Worm (Caenorhabditis elegans) whole organism, L2 larva: ENCODE measurements around the gene acr-10.
A peak's percentile ranks its signal among the peaks of the same experiment; 100 is the strongest.

ENCODE experiments used
- C34F6.9 ChIP-seq: fragments of 150-350 bp; optimal IDR thresholded peaks from 2 replicates; lab custom pipeline; 2014; ENCODE audit warnings: missing biosample characterization, missing genetic modification characterization
- F13H6.1 ChIP-seq: sonication (generic microtip); optimal IDR thresholded peaks from 2 replicates; lab custom pipeline; 2016; ENCODE audit warnings: missing genetic modification characterization, missing compliant biosample characterization
- R02D3.7 ChIP-seq: fragments of 150-350 bp; optimal IDR thresholded peaks from 2 replicates; lab custom pipeline; 2014; ENCODE audit warnings: missing biosample characterization, missing genetic modification characterization
- Y55F3AM.14 ChIP-seq: fragments of 200-800 bp; sonication (Bioruptor generic); optimal IDR thresholded peaks from 2 replicates; lab custom pipeline; 2018; ENCODE audit warnings: mild to moderate bottlenecking, missing genetic modification characterization, missing compliant biosample characterization
- ZK546.5 ChIP-seq: sonication (generic microtip); optimal IDR thresholded peaks from 2 replicates; lab custom pipeline; 2017; ENCODE audit warnings: missing biosample characterization, missing genetic modification characterization
- ama-1 ChIP-seq: fragments of 150-350 bp; optimal IDR thresholded peaks from 2 replicates; lab custom pipeline; 2018; ENCODE audit warnings: inconsistent platforms
- blmp-1 ChIP-seq: sonication (generic microtip); optimal IDR thresholded peaks from 2 replicates; lab custom pipeline; 2017; ENCODE audit warnings: missing genetic modification characterization, mild to moderate bottlenecking, missing compliant biosample characterization, antibody characterized with exemption, moderate library complexity; ENCODE audit not compliant: insufficient read depth
- ceh-16 ChIP-seq: fragments of 150-350 bp; optimal IDR thresholded peaks from 2 replicates; lab custom pipeline; 2014; ENCODE audit warnings: missing biosample characterization, missing genetic modification characterization
- ceh-82 ChIP-seq: fragments of 150-350 bp; optimal IDR thresholded peaks from 2 replicates; lab custom pipeline; 2014; ENCODE audit warnings: missing biosample characterization, missing genetic modification characterization
- crh-2 ChIP-seq: sonication (generic microtip); optimal IDR thresholded peaks from 2 replicates; lab custom pipeline; 2017; ENCODE audit warnings: missing biosample characterization, missing genetic modification characterization
- egl-27 ChIP-seq: sonication (generic microtip); optimal IDR thresholded peaks from 3 replicates; lab custom pipeline; 2017; ENCODE audit warnings: missing biosample characterization, missing genetic modification reagents, missing genetic modification characterization
- elt-3 ChIP-seq: sonication (generic microtip); optimal IDR thresholded peaks from 2 replicates; lab custom pipeline; 2017; ENCODE audit warnings: missing biosample characterization, missing genetic modification characterization
- fos-1 ChIP-seq: fragments of 150-350 bp; optimal IDR thresholded peaks from 2 replicates; lab custom pipeline; 2014; ENCODE audit warnings: missing biosample characterization, missing genetic modification characterization
- lin-11 ChIP-seq: fragments of 150-350 bp; sonication (generic microtip); optimal IDR thresholded peaks from 2 replicates; lab custom pipeline; 2014; ENCODE audit warnings: missing biosample characterization, missing genetic modification characterization, inconsistent platforms, mixed read lengths
- lin-13 ChIP-seq: fragments of 150-350 bp; optimal IDR thresholded peaks from 2 replicates; lab custom pipeline; 2014; ENCODE audit warnings: missing biosample characterization, missing genetic modification reagents, missing genetic modification characterization
- lin-39 ChIP-seq: fragments of 150-350 bp; optimal IDR thresholded peaks from 2 replicates; lab custom pipeline; 2014; ENCODE audit warnings: missing biosample characterization, missing genetic modification reagents, missing genetic modification characterization
- lsy-2 ChIP-seq, 2 experiments: fragments of 150-350 bp in 1 of 2; sonication (generic microtip) in 1 of 2; optimal IDR thresholded peaks; 2 replicates each; lab custom pipeline; 2014 to 2017; ENCODE audit warnings: missing biosample characterization in 2 of 2, missing genetic modification characterization in 2 of 2
- mab-5 ChIP-seq: fragments of 150-350 bp; optimal IDR thresholded peaks from 2 replicates; lab custom pipeline; 2014; ENCODE audit warnings: missing biosample characterization, missing genetic modification characterization
- mbf-1 ChIP-seq: sonication (generic microtip); optimal IDR thresholded peaks from 2 replicates; lab custom pipeline; 2017; ENCODE audit warnings: missing biosample characterization, missing genetic modification characterization
- mdl-1 ChIP-seq, 2 experiments: fragments of 150-350 bp in 1 of 2; sonication (generic microtip) in 1 of 2; optimal IDR thresholded peaks; 2 replicates each; lab custom pipeline; 2017; ENCODE audit warnings: missing biosample characterization in 2 of 2, missing genetic modification characterization in 2 of 2
- nhr-11 ChIP-seq: fragments of 150-350 bp; optimal IDR thresholded peaks from 2 replicates; lab custom pipeline; 2014; ENCODE audit warnings: missing biosample characterization, missing genetic modification characterization
- nhr-129 ChIP-seq: fragments of 150-350 bp; optimal IDR thresholded peaks from 2 replicates; lab custom pipeline; 2014; ENCODE audit warnings: missing biosample characterization, missing genetic modification characterization
- nhr-23 ChIP-seq: fragments of 150-350 bp; optimal IDR thresholded peaks from 2 replicates; lab custom pipeline; 2014; ENCODE audit warnings: missing biosample characterization, missing genetic modification reagents, missing genetic modification characterization
- nhr-25 ChIP-seq: fragments of 150-350 bp; sonication (generic microtip); optimal IDR thresholded peaks from 3 replicates; lab custom pipeline; 2014; ENCODE audit warnings: missing biosample characterization, missing genetic modification characterization
- peb-1 ChIP-seq: fragments of 150-350 bp; optimal IDR thresholded peaks from 2 replicates; lab custom pipeline; 2014; ENCODE audit warnings: missing biosample characterization, missing genetic modification characterization
- sem-4 ChIP-seq: fragments of 150-350 bp; optimal IDR thresholded peaks from 2 replicates; lab custom pipeline; 2014; ENCODE audit warnings: missing biosample characterization, missing genetic modification reagents, missing genetic modification characterization
- sma-3 ChIP-seq: sonication (generic microtip); optimal IDR thresholded peaks from 2 replicates; lab custom pipeline; 2016; ENCODE audit warnings: missing genetic modification reagents, missing genetic modification characterization, missing compliant biosample characterization
- sma-9 ChIP-seq, 2 experiments: fragments of 150-350 bp in 1 of 2; sonication (generic microtip) in 1 of 2; optimal IDR thresholded peaks; 2 replicates each; lab custom pipeline; 2014 to 2016; ENCODE audit warnings: missing genetic modification characterization in 2 of 2, mild to moderate bottlenecking in 1 of 2, missing biosample characterization in 1 of 2, missing compliant biosample characterization in 1 of 2, missing genetic modification reagents in 1 of 2, moderate library complexity in 1 of 2
- snpc-4 ChIP-seq: fragments of 150-350 bp; optimal IDR thresholded peaks from 2 replicates; lab custom pipeline; 2014; ENCODE audit warnings: missing biosample characterization, missing genetic modification characterization
- unc-39 ChIP-seq: fragments of 150-350 bp; optimal IDR thresholded peaks from 2 replicates; lab custom pipeline; 2014; ENCODE audit warnings: missing biosample characterization, missing genetic modification characterization
- unc-55 ChIP-seq: fragments of 150-350 bp; sonication (generic microtip); optimal IDR thresholded peaks from 3 replicates; lab custom pipeline; 2014; ENCODE audit warnings: missing biosample characterization, missing genetic modification reagents, missing genetic modification characterization
- unc-62 ChIP-seq: fragments of 150-350 bp; optimal IDR thresholded peaks from 2 replicates; lab custom pipeline; 2014; ENCODE audit warnings: missing biosample characterization, missing genetic modification reagents, missing genetic modification characterization
- zag-1 ChIP-seq: fragments of 150-350 bp; optimal IDR thresholded peaks from 2 replicates; lab custom pipeline; 2014; ENCODE audit warnings: missing biosample characterization, missing genetic modification characterization
- ztf-1 ChIP-seq: fragments of 200-800 bp; sonication (Bioruptor generic); conservative IDR thresholded peaks from 2 replicates; pipeline ENCODE4 v1.3.6; 2022; ENCODE audit warnings: missing genetic modification characterization, missing compliant biosample characterization
- ztf-4 ChIP-seq: fragments of 150-350 bp; optimal IDR thresholded peaks from 2 replicates; lab custom pipeline; 2014; ENCODE audit warnings: missing biosample characterization, missing genetic modification characterization

acr-10 gene

ce11 chrX:4010383-4010782, 11.7 kb upstream of the acr-10 start:
- TF ChIP-seq mbf-1 (tag; lab: Kevin White, UChicago) = no peak
- no peak for TF ChIP-seq elt-3 (tag; lab: Kevin White, UChicago)
- TF ChIP-seq ceh-16 = no peak
- no peak for TF ChIP-seq ceh-82
- no peak for TF ChIP-seq snpc-4 (tag; lab: Kevin White, UChicago)
- TF ChIP-seq sem-4 (tag; lab: Kevin White, UChicago) = no peak
- no peak for TF ChIP-seq ztf-1 (GFP tag; lab: Robert Waterston, UW)

- TF ChIP-seq F13H6.1 (tag; lab: Kevin White, UChicago) (no peak), elt-3 (tag; lab: Kevin White, UChicago) (no peak), C34F6.9 (no peak), unc-39 (tag; lab: Kevin White, UChicago) (no peak), nhr-23 (tag; lab: Kevin White, UChicago) (no peak), unc-62 (GFP tag; lab: Kevin White, UChicago) (no peak), sem-4 (tag; lab: Kevin White, UChicago) (no peak), R02D3.7 (no peak)
- TF ChIP-seq, all 48 proteins: peak for 0
These were observed 10.1 kb upstream of the acr-10 start, which contains the start of gene mop-25.1 for ce11 chrX:4011919-4012318. Gene mop-25.1, plus strand, starts transcription at chrX:4012219.

- TF ChIP-seq blmp-1 = peak; percentile 21
- TF ChIP-seq lin-11 = peak; percentile 69
- no peak for TF ChIP-seq unc-62 (GFP tag; lab: Kevin White, UChicago)
- peak; percentile 70 for TF ChIP-seq sma-9 (GFP tag; optimal IDR thresholded peaks at IDR 0.05; lab: Kevin White, UChicago)
- no peak for TF ChIP-seq sma-9 (tag; optimal IDR thresholded peaks at IDR 0.05; lab: Kevin White, UChicago)
- peak; percentile 62 for TF ChIP-seq crh-2 (tag; lab: Kevin White, UChicago)
- peak; percentile 31 to 53 for TF ChIP-seq mdl-1 (tag; optimal IDR thresholded peaks at IDR 0.05; lab: Kevin White, UChicago)
- peak; percentile 81 for TF ChIP-seq sem-4 (tag; lab: Kevin White, UChicago)
- peak; percentile 56 for TF ChIP-seq zag-1 (tag; lab: Kevin White, UChicago)
- TF ChIP-seq ZK546.5 (tag; lab: Kevin White, UChicago) = no peak
- TF ChIP-seq lin-39 (tag; lab: Kevin White, UChicago) = no peak
- TF ChIP-seq fos-1 (tag; lab: Kevin White, UChicago) = peak; percentile 80
- no peak for TF ChIP-seq snpc-4 (tag; lab: Kevin White, UChicago)
- TF ChIP-seq ztf-4 = peak; percentile 73
- peak; percentile 69 for TF ChIP-seq unc-55 (GFP tag; lab: Kevin White, UChicago)
- peak; percentile 51 for TF ChIP-seq lin-13 (GFP tag; lab: Kevin White, UChicago)
- TF ChIP-seq nhr-11 (tag; lab: Kevin White, UChicago) = no peak
- TF ChIP-seq sma-3 (GFP tag; lab: Kevin White, UChicago) = peak; percentile 39
- TF ChIP-seq nhr-25 (tag; lab: Kevin White, UChicago) = peak; percentile 9
- peak in 1 of 2 experiments; percentile 69 for TF ChIP-seq lsy-2 (tag; optimal IDR thresholded peaks at IDR 0.05; lab: Kevin White, UChicago)
- peak; percentile 59 for TF ChIP-seq egl-27 (tag; lab: Kevin White, UChicago)
- peak; percentile 60 for TF ChIP-seq nhr-129 (tag; lab: Kevin White, UChicago)
- TF ChIP-seq ama-1 (lab: Kevin White, UChicago) = peak; percentile 19
- peak; percentile 25 for TF ChIP-seq Y55F3AM.14 (GFP tag; lab: Kevin White, UChicago)
- TF ChIP-seq F13H6.1 (tag; lab: Kevin White, UChicago) = peak; percentile 91
- peak; percentile 81 for TF ChIP-seq C34F6.9
- TF ChIP-seq mab-5 (tag; lab: Kevin White, UChicago) = peak; percentile 34
- TF ChIP-seq peb-1 (tag; lab: Kevin White, UChicago) = no peak
- no peak for TF ChIP-seq nhr-23 (tag; lab: Kevin White, UChicago)
These were observed 6.0 kb upstream of the acr-10 start, which contains the start of gene hrg-1 for ce11 chrX:4016113-4016512. Gene hrg-1, minus strand, starts transcription at chrX:4016221.

ce11 chrX:4017576-4018309, 4.3 kb upstream of the acr-10 start:
- TF ChIP-seq fos-1 (tag; lab: Kevin White, UChicago) (peak; percentile 36), ZK546.5 (tag; lab: Kevin White, UChicago) (no peak), blmp-1 (no peak), ama-1 (lab: Kevin White, UChicago) (no peak), sma-9 (GFP tag; optimal IDR thresholded peaks at IDR 0.05; lab: Kevin White, UChicago) (peak; percentile 23), sma-9 (tag; optimal IDR thresholded peaks at IDR 0.05; lab: Kevin White, UChicago) (no peak)
- TF ChIP-seq, all 48 proteins: peak for 2
